Fruit fly (Drosophila melanogaster) Kc167 (cell line): ENCODE data around the gene Grip163.

Experiments used
- Myc ChIP-seq: fragments of >200 bp; optimal IDR thresholded peaks from 2 replicates; lab custom pipeline; 2017; ENCODE audit warnings: missing external identifiers
- Sin3A ChIP-seq: fragments of >200 bp; optimal IDR thresholded peaks from 2 replicates; lab custom pipeline; 2018; ENCODE audit warnings: missing external identifiers
- h ChIP-seq: fragments of >200 bp; optimal IDR thresholded peaks from 3 replicates; lab custom pipeline; 2018; ENCODE audit warnings: missing external identifiers
- insv ChIP-seq: fragments of >200 bp; optimal IDR thresholded peaks from 3 replicates; lab custom pipeline; 2018; ENCODE audit warnings: missing external identifiers
- psq ChIP-seq: fragments of >200 bp; optimal IDR thresholded peaks from 2 replicates; lab custom pipeline; 2017; ENCODE audit warnings: missing external identifiers
- ttk ChIP-seq: sonication (Bioruptor generic); optimal IDR thresholded peaks from 2 replicates; lab custom pipeline; 2017; ENCODE audit warnings: missing external identifiers

Grip163 gene

DNA sequence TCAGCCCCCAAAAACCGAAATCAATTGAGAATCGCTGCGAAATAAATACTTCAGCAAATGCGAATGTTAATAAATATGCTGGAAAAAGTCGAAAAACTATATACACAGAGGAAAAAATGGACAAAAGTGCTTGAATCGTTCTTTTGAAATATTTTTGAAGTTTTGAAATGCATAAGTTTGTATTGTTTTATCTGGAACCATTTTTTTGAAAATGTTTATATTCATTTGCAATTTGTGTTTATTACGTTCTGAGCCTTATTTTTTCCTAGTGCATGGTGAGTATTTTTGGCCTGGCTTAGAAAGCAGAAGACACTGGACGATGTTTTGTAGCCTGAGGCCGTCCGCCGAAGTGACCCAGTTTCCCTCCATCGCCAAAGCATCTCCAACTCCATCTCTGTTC is 27.0 kb upstream of the Grip163 start:
- no peak for TF ChIP-seq Myc (lab: Kevin White, UChicago)
- no peak for TF ChIP-seq h
- no peak for TF ChIP-seq Sin3A (lab: Kevin White, UChicago)
- no peak for TF ChIP-seq insv (lab: Kevin White, UChicago)
- TF ChIP-seq psq (lab: Kevin White, UChicago) = no peak
- TF ChIP-seq ttk = no peak

DNA sequence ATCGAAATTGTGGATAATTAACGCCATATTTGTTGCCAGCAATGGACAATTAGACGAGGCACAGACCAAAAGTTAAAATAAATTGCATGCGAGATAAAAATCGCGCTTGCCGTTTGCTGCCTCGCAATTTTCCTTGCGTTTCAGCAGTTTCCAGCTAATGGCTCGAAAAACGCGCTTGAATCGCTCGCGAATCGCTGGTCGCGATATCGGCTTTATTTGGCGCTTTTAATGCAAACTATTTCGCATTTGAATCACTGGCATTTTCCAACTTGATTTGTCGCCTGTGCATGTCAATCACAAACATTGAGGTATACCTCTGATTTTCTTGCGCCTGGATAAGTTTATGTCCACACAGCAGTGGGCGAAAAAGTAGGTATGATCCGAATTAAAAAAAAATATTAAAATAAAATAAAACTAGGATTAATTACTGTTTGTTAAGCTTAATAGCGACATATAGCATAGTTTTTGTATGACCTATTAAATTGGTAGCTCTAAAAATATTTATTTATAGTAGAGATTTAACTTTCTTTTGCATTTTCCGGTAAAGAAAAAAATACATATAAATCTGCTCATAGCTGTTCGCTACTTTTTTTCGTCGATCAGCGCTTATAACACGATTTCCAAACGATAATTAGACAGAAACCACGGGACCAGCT is 25.3 kb upstream of the Grip163 start:
- TF ChIP-seq psq (lab: Kevin White, UChicago) (no peak), ttk (no peak), Myc (lab: Kevin White, UChicago) (no peak), insv (lab: Kevin White, UChicago) (no peak), Sin3A (lab: Kevin White, UChicago) (no peak), h (no peak)

DNA sequence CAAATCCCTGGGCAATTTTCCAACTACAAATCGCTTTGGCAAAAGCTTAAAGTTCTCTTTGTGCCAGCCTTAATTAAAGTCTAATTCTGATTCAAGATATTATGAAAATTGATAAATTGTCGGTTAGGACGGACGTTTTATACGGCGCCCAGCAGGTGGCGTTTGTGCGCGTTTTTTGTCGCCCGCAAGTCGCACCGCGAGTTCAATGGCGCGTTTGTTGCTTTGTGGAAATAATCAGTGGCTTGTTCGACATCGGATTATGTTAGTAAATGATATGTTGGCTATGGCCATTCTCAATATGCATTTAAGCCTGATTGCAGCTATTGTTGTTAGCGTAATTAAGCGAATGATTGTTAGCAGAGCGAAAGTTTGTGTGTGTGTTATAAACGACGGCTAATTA is 24.0 kb upstream of the Grip163 start:
- no peak for TF ChIP-seq ttk

DNA sequence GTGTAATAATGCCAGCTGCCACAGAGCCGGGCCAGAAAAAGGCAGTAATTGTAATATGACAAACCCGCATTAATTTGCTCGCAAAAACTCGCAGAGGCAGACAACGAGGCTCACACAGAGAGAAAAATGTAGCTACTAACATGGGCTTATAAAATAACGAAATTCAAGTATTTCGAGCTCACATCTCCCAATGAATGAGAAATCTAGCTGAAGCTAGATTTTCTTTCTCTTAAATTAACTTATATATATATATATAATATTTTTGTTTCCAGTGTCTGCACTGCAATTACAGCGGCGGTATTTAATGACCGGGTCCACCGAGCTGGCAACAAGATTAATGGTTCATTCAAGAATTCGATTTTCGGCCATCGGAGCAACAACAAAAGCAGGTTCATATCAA is 18.2 kb upstream of the Grip163 start:
- TF ChIP-seq psq (lab: Kevin White, UChicago) (no peak), insv (lab: Kevin White, UChicago) (no peak), h (no peak)

DNA sequence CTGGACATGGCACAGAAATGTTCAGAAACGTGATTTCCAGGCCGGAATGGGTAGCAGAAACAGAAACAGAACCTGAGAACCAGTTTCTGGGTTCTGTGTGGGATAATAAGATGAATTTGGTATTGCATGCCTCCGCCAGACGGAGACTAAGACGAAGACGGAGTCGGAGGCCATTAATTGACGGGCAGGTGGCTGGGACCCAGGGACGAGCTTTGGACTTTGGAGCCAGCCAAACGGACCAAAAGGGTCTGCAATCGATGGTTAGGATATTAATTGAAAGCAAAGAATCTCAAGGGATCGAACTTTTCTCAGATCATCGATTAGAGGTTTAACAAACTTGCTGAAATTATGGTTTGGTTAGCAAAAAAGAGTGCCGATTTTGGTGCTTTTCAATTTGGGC is 16.3 kb upstream of the Grip163 start:
- no peak for TF ChIP-seq ttk
- no peak for TF ChIP-seq Sin3A (lab: Kevin White, UChicago)
- TF ChIP-seq insv (lab: Kevin White, UChicago) = no peak
- TF ChIP-seq h = no peak
- TF ChIP-seq psq (lab: Kevin White, UChicago) = no peak
- TF ChIP-seq Myc (lab: Kevin White, UChicago) = no peak

DNA sequence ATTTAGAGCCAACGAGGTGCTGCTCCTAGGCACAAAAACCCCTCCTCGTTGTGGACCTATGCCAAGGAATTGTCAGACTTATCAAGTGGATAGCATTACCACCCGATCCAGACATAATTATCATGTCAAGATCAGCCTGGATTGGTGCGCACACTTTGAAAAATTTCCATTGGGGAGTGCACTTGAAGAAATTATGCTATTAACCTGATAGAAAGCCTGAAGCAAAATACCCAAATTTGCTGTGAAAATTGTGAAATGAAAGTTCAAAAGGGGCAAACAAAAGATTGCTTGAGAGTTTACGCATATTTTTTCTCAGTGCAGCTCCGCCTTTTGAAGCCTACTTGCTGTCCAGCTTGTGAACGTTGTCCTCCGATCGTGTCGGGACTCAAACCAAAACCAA is 15.8 kb upstream of the Grip163 start:
- TF ChIP-seq psq (lab: Kevin White, UChicago) (no peak), Myc (lab: Kevin White, UChicago) (no peak), Sin3A (lab: Kevin White, UChicago) (no peak), insv (lab: Kevin White, UChicago) (no peak), ttk (no peak), h (no peak)

DNA sequence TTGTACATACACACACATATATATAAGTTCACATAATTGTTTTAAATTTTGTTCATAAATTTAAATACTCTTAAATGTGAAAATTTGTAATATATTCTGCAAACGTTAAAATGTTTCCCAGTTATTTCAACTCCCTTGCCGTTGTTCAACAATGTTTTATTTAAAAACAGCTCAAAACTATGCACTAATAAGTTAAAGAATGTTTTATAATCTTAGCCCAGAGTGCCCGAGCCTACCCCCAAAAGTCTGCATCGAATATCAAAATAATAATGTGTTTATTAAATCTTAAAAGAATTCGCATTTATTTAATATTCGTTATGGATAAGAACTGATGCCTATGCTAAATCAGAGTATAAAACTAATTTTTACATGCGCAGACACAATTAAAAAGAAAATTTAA is 10.0 kb upstream of the Grip163 start:
- TF ChIP-seq Sin3A (lab: Kevin White, UChicago) (no peak), Myc (lab: Kevin White, UChicago) (no peak), insv (lab: Kevin White, UChicago) (no peak), h (no peak), psq (lab: Kevin White, UChicago) (no peak), ttk (no peak)

DNA sequence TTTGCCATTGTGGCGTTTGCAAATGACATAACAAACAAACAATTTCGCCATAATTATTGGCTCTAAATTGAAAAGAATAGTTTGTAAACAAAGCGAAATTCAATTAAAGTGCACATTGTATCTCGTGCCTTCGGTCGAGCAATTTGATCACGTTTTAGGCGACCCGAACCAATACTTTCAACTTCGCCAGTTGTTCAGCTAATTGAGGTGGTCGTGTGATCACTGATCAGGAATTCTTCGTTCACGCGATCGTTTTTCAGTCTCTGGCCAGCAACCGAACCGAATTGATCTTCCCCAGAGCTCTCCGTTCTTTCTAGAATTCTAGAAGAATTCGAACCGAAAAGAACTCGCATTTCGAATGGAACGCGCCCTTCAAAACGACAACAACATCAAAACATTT is 6.2 kb upstream of the Grip163 start:
- TF ChIP-seq insv (lab: Kevin White, UChicago) (no peak), ttk (no peak), Sin3A (lab: Kevin White, UChicago) (no peak), h (no peak), Myc (lab: Kevin White, UChicago) (no peak), psq (lab: Kevin White, UChicago) (no peak)

DNA sequence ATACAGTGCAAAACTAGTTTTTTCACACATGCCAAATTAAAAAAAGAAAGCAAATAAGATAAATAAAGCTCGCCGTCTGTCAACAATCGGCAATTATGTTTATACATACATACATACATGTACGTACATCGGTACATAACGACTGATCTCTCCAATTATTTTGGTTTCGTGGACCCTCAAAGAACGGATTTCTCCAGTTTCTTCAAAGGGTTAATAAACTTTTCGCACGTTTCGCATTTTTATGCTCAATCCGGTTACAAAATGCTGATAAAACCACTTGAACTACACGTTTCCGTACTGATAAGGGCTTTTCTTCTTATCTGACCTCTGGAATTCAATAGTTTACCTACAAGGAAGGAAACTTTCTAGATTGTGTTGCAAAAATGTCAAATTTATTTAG is 5.5 kb upstream of the Grip163 start:
- no peak for TF ChIP-seq ttk
- no peak for TF ChIP-seq Myc (lab: Kevin White, UChicago)
- no peak for TF ChIP-seq Sin3A (lab: Kevin White, UChicago)
- TF ChIP-seq h = no peak
- TF ChIP-seq insv (lab: Kevin White, UChicago) = no peak

DNA sequence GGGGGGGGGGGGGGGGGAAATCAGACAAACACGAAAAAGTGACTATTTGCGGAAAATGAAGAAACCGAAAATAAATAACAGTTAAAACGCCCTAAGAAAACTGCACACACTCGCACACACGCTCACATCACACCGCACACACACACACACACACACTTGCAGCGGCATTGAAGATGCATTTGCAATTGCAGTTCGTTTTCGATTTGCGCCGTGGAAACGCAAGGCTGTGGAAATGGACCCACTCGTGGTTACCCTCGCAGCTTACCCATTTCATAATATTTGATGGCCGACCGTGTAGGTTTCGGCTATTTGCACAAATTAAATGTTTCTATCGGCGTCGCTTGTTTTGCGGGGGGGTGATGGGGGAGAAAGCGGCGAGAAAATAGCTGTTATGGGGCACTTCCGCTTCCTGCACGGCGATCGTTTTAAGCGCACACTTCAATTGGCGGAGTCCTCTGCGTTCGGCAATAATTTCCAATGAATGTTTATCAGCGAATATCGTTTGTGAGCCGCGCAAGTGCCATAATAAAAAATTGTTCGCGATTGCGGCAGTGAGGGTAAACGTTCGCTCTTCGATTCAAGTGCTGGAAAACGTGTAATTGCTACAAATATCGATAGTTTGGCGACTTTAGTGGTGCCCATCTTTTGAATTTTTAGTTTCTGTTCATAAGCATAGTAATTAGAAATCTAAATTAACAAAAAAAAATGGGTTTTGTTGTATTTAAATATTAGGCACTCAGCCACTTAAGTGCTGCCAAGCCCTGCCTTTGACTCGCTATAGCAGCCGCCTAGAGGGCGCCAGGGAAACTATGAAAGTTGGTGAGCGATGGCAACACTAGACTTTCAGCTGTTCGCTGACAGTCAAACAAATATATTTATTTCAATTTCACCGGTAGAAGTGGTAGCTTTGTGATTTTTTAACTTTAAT is 4.6 kb upstream of the Grip163 start, which contains the start of the genes Pop2 and CG6928:
Gene Pop2, minus strand, starts transcription at position 595 of the 928 bp plus-strand sequence.
Gene CG6928, plus strand, starts transcription at position 835 of the 928 bp plus-strand sequence.
- TF ChIP-seq Myc (lab: Kevin White, UChicago) = no peak
- TF ChIP-seq Sin3A (lab: Kevin White, UChicago) = no peak
- TF ChIP-seq insv (lab: Kevin White, UChicago) = no peak
- TF ChIP-seq psq (lab: Kevin White, UChicago) = no peak
- no peak for TF ChIP-seq h
- no peak for TF ChIP-seq ttk

DNA sequence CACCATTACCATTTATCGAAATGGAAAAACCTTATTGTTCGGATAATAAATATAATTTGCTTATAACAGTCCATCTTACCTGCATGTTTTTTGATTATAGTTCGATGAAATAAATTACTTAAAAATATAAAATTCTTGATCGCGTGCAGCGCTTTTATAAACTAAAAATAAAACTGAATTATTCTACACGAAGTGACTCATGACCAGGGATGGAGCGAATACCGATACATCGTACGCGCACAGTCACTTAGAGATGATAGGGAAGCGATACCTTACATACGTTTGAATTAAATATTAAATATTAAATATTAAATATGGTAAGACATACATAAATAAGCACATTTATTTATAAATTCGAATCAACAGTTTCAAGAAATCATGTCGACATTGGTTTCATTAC is 5.0 kb downstream of the Grip163 start, which contains the start of gene viaf:
Gene viaf, minus strand, starts transcription at position 220 of the 400 bp plus-strand sequence.
- TF ChIP-seq Sin3A (lab: Kevin White, UChicago) = no peak
- TF ChIP-seq Myc (lab: Kevin White, UChicago) = no peak
- TF ChIP-seq h = no peak
- TF ChIP-seq ttk = no peak
- no peak for TF ChIP-seq psq (lab: Kevin White, UChicago)
- no peak for TF ChIP-seq insv (lab: Kevin White, UChicago)

DNA sequence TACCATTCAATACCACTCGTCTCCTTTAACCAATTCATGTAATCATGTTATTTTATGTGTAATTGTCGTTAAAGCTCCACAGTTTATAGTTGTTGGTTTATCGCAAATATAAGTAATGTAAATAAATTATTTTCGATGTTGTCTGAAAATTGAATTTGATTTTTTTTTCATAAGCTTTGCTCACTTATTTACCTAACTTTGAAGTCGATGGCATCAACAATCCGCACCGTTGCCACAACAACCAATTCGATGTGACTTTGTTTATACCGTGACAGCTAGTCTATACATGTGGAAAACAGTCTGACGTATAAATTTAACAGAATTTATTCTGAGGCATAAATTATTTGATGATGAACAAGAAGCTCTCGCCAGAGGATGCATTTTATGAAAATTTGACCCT is 7.5 kb downstream of the Grip163 start, which contains the start of gene CG6931:
Gene CG6931, plus strand, starts transcription at position 301 of the 400 bp plus-strand sequence.
- TF ChIP-seq Sin3A (lab: Kevin White, UChicago) (no peak), Myc (lab: Kevin White, UChicago) (no peak), h (no peak), psq (lab: Kevin White, UChicago) (no peak), ttk (no peak), insv (lab: Kevin White, UChicago) (no peak)
